Fruit fly (Drosophila melanogaster) whole organism, embryonic: ENCODE measurements around the gene Ant2.
A peak's percentile ranks its signal among the peaks of the same experiment; 100 is the strongest.

Experiments
- Adf1 ChIP-seq: fragments of 200-800 bp; sonication (Bioruptor generic); IDR thresholded peaks from 2 replicates; pipeline ENCODE4 v1.3.6; 2022; ENCODE audit warnings: missing biosample characterization, missing genetic modification characterization
- Bgb ChIP-seq: fragments of 200-800 bp; sonication (Bioruptor generic); IDR thresholded peaks from 2 replicates; pipeline ENCODE4 v1.3.6; 2022; ENCODE audit warnings: missing biosample characterization, missing genetic modification characterization; ENCODE audit not compliant: partially characterized antibody
- CG12104 ChIP-seq: fragments of 200-800 bp; sonication (Bioruptor generic); optimal IDR thresholded peaks from 3 replicates; lab custom pipeline; 2016; ENCODE audit warnings: missing biosample characterization, missing genetic modification characterization
- CG13894 ChIP-seq: fragments of 200-800 bp; sonication (Bioruptor generic); optimal IDR thresholded peaks from 3 replicates; lab custom pipeline; 2018; ENCODE audit warnings: missing biosample characterization, mild to moderate bottlenecking, missing genetic modification characterization, moderate library complexity
- CG1529 ChIP-seq: fragments of 200-800 bp; sonication (Bioruptor generic); optimal IDR thresholded peaks from 3 replicates; lab custom pipeline; 2018; ENCODE audit warnings: missing biosample characterization, missing genetic modification characterization
- CG17385 ChIP-seq: fragments of 200-800 bp; sonication (Bioruptor generic); optimal IDR thresholded peaks from 3 replicates; lab custom pipeline; 2018; ENCODE audit warnings: missing biosample characterization, mild to moderate bottlenecking, missing genetic modification characterization
- CG3163 ChIP-seq: fragments of 200-800 bp; sonication (Bioruptor generic); optimal IDR thresholded peaks from 3 replicates; lab custom pipeline; 2016; ENCODE audit warnings: missing biosample characterization, missing genetic modification characterization
- CG34376 ChIP-seq: fragments of 200-800 bp; sonication (Bioruptor generic); optimal IDR thresholded peaks from 2 replicates; lab custom pipeline; 2018; ENCODE audit warnings: missing biosample characterization, mild to moderate bottlenecking, missing genetic modification characterization
- CG7987 ChIP-seq: fragments of 200-800 bp; sonication (Bioruptor generic); optimal IDR thresholded peaks from 2 replicates; lab custom pipeline; 2018; ENCODE audit warnings: missing biosample characterization, mild to moderate bottlenecking, missing genetic modification characterization, moderate library complexity
- CG8944 ChIP-seq: fragments of 200-800 bp; sonication (Bioruptor generic); optimal IDR thresholded peaks from 3 replicates; lab custom pipeline; 2016; ENCODE audit warnings: missing biosample characterization, missing genetic modification characterization
- CG9437 ChIP-seq: fragments of 200-800 bp; sonication (Bioruptor generic); optimal IDR thresholded peaks from 2 replicates; lab custom pipeline; 2018; ENCODE audit warnings: missing biosample characterization, mild to moderate bottlenecking, missing genetic modification characterization
- Deaf1 ChIP-seq: fragments of 200-800 bp; optimal IDR thresholded peaks from 3 replicates; lab custom pipeline; 2019; ENCODE audit warnings: missing biosample characterization, mild to moderate bottlenecking, missing genetic modification characterization, moderate library complexity
- Dll ChIP-seq: fragments of 200-800 bp; sonication (Bioruptor generic); IDR thresholded peaks from 4 replicates; pipeline ENCODE4 v1.3.6; 2022; ENCODE audit warnings: missing biosample characterization, missing genetic modification characterization; ENCODE audit not compliant: partially characterized antibody
- HLHmδ ChIP-seq: fragments of 200-800 bp; sonication (Bioruptor generic); optimal IDR thresholded peaks from 2 replicates; lab custom pipeline; 2018; ENCODE audit warnings: missing biosample characterization, mild to moderate bottlenecking, missing genetic modification characterization, moderate library complexity
- HmgZ ChIP-seq: fragments of 200-800 bp; sonication (Bioruptor generic); optimal IDR thresholded peaks from 2 replicates; lab custom pipeline; 2018; ENCODE audit warnings: missing biosample characterization, mild to moderate bottlenecking, missing genetic modification characterization
- Hmr ChIP-seq: fragments of 200-800 bp; sonication (Bioruptor generic); optimal IDR thresholded peaks from 3 replicates; lab custom pipeline; 2017; ENCODE audit warnings: mild to moderate bottlenecking, missing biosample characterization, missing genetic modification reagents, missing genetic modification characterization
- Med ChIP-seq: fragments of 200-800 bp; sonication (Bioruptor generic); peaks from one replicate; lab custom pipeline; 2016; ENCODE audit warnings: missing biosample characterization, missing genetic modification characterization, mild to moderate bottlenecking, inconsistent platforms, moderate library complexity
- Nf-YB ChIP-seq: fragments of 200-800 bp; sonication (Bioruptor generic); optimal IDR thresholded peaks from 3 replicates; lab custom pipeline; 2019; ENCODE audit warnings: missing biosample characterization, mild to moderate bottlenecking, missing genetic modification characterization, moderate library complexity
- Nf-YC ChIP-seq: fragments of 200-800 bp; optimal IDR thresholded peaks from 3 replicates; lab custom pipeline; 2019; ENCODE audit warnings: missing biosample characterization, mild to moderate bottlenecking, missing genetic modification characterization, moderate library complexity
- Pdp1 ChIP-seq, 2 experiments: fragments of 200-800 bp; sonication (Bioruptor generic); optimal IDR thresholded peaks; 3 replicates each; lab custom pipeline; 2016; ENCODE audit warnings: missing biosample characterization in 2 of 2, missing genetic modification characterization in 2 of 2, mild to moderate bottlenecking in 1 of 2, moderate library complexity in 1 of 2
- Stat92E ChIP-seq, 3 experiments: fragments of >200 bp in 2 of 3; fragments of 200-800 bp in 1 of 3; sonication (Bioruptor generic) in 1 of 3; optimal IDR thresholded peaks; 2 replicates each; lab custom pipeline; 2017 to 2019; ENCODE audit warnings: missing biosample characterization in 3 of 3, missing genetic modification characterization in 3 of 3, mild to moderate bottlenecking in 1 of 3, moderate library complexity in 1 of 3
- abd-A ChIP-seq: fragments of 200-800 bp; sonication (Bioruptor generic); optimal IDR thresholded peaks from 3 replicates; lab custom pipeline; 2019; ENCODE audit warnings: missing biosample characterization, mild to moderate bottlenecking, missing genetic modification characterization, moderate library complexity
- amos ChIP-seq: fragments of 200-800 bp; sonication (Bioruptor generic); IDR thresholded peaks from 2 replicates; pipeline ENCODE4 v1.3.6; 2022; ENCODE audit warnings: missing biosample characterization, missing genetic modification characterization; ENCODE audit not compliant: partially characterized antibody
- az2 ChIP-seq: fragments of 200-800 bp; sonication (Bioruptor generic); optimal IDR thresholded peaks from 3 replicates; lab custom pipeline; 2016; ENCODE audit warnings: missing biosample characterization, missing genetic modification characterization
- bbx ChIP-seq: fragments of 200-800 bp; sonication (Bioruptor generic); IDR thresholded peaks from 2 replicates; pipeline ENCODE4 v1.3.6; 2022; ENCODE audit warnings: missing biosample characterization, missing genetic modification characterization; ENCODE audit not compliant: partially characterized antibody
- chn ChIP-seq: fragments of 200-800 bp; sonication (Bioruptor generic); optimal IDR thresholded peaks from 2 replicates; lab custom pipeline; 2016; ENCODE audit warnings: missing biosample characterization, missing genetic modification characterization
- ci ChIP-seq: fragments of 200-800 bp; sonication (Bioruptor generic); IDR thresholded peaks from 3 replicates; pipeline ENCODE4 v1.3.6; 2022; ENCODE audit warnings: missing biosample characterization, missing genetic modification characterization
- hbn ChIP-seq: fragments of 200-800 bp; sonication (Bioruptor generic); IDR thresholded peaks from 2 replicates; pipeline ENCODE4 v1.3.6; 2022; ENCODE audit warnings: missing biosample characterization, missing genetic modification characterization; ENCODE audit not compliant: partially characterized antibody
- kah ChIP-seq: fragments of 200-800 bp; sonication (Bioruptor generic); optimal IDR thresholded peaks from 2 replicates; lab custom pipeline; 2018; ENCODE audit warnings: missing biosample characterization, mild to moderate bottlenecking, missing genetic modification characterization
- lola ChIP-seq, 3 experiments: fragments of >200 bp in 2 of 3; fragments of 200-800 bp in 1 of 3; sonication (Bioruptor generic) in 1 of 3; optimal IDR thresholded peaks; 2 replicates each; lab custom pipeline; 2017 to 2019; ENCODE audit warnings: missing biosample characterization in 3 of 3, missing genetic modification characterization in 3 of 3, mild to moderate bottlenecking in 1 of 3, moderate library complexity in 1 of 3
- maf-S ChIP-seq: fragments of 200-800 bp; sonication (Bioruptor generic); optimal IDR thresholded peaks from 2 replicates; lab custom pipeline; 2016; ENCODE audit warnings: missing biosample characterization, missing genetic modification characterization
- mirr ChIP-seq: fragments of 200-800 bp; sonication (Bioruptor generic); optimal IDR thresholded peaks from 3 replicates; lab custom pipeline; 2018; ENCODE audit warnings: missing biosample characterization, mild to moderate bottlenecking, missing genetic modification characterization
- otp ChIP-seq: fragments of 200-800 bp; sonication (Bioruptor generic); IDR thresholded peaks from 3 replicates; pipeline ENCODE4, ENCODE4 v1.3.6; 2022; ENCODE audit warnings: missing biosample characterization, missing genetic modification characterization
- pita ChIP-seq: fragments of 200-800 bp; sonication (Bioruptor generic); optimal IDR thresholded peaks from 2 replicates; lab custom pipeline; 2017; ENCODE audit warnings: missing biosample characterization, mild to moderate bottlenecking, missing genetic modification characterization
- pros ChIP-seq: fragments of 200-800 bp; sonication (Bioruptor generic); optimal IDR thresholded peaks from 3 replicates; lab custom pipeline; 2019; ENCODE audit warnings: missing biosample characterization, mild to moderate bottlenecking, missing genetic modification characterization, moderate library complexity
- rib ChIP-seq: fragments of 200-800 bp; sonication (Bioruptor generic); IDR thresholded peaks from 2 replicates; pipeline ENCODE4 v1.3.6; 2022; ENCODE audit warnings: missing biosample characterization, missing genetic modification characterization
- sob ChIP-seq: fragments of 200-800 bp; sonication (Bioruptor generic); IDR thresholded peaks from 2 replicates; pipeline ENCODE4 v1.3.6; 2022; ENCODE audit warnings: missing biosample characterization, missing genetic modification characterization
- sug ChIP-seq: fragments of 200-800 bp; optimal IDR thresholded peaks from 2 replicates; lab custom pipeline; 2019; ENCODE audit warnings: missing biosample characterization, mild to moderate bottlenecking, missing genetic modification characterization, moderate library complexity

The Ant2 gene

DNA sequence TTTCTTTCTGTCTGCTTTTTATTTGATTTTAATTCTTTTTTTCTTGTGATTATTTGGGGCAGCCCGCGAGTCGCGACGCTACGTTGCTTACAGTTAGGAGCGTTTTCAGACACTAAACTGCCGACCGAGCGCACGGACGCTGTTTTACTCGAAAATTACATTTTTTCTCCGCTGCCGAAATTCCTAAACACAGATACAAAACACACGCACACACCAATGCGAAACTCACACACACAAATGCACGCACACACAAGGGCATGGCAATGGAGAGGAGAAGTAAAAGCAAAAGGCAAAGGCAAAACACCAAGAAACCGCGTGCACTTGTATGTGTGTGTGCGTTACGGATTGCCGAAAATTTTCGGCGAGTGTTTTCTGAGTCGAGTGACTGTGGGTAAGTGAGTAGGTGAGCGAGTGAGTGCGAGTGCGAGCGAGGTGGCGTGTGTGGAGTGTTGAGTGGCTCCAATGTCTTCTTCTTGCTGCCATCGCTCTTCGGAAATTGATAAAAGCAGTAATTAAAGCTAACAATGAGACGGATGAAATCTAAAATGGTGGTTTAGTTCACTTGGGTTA lies 28.9 kb upstream of the Ant2 start (continued):
- TF ChIP-seq Dll (GFP tag; lab: Robert Waterston, UW) (0 out of 4 replicates have a peak, but pooled peaks have one; percentile 39), CG3163 (peak; percentile 37), chn (GFP tag; lab: Kevin White, UChicago) (no peak), CG7987 (GFP tag; lab: Kevin White, UChicago) (peak; percentile 50), CG17385 (GFP tag; lab: Kevin White, UChicago) (peak; percentile 85), CG9437 (GFP tag; lab: Kevin White, UChicago) (peak; percentile 1), Nf-YC (tag; lab: Kevin White, UChicago) (peak; percentile 34), Adf1 (GFP tag; lab: Robert Waterston, UW) (peak; percentile 89), az2 (GFP tag; lab: Kevin White, UChicago) (no peak), Deaf1 (tag; lab: Kevin White, UChicago) (peak; percentile 84), HmgZ (tag; lab: Kevin White, UChicago) (peak; percentile 63), Hmr (GFP tag; lab: Kevin White, UChicago) (peak; percentile 10), CG34376 (peak; percentile 62), sug (peak; percentile 37), mirr (GFP tag; lab: Kevin White, UChicago) (peak; percentile 67), rib (GFP tag; lab: Robert Waterston, UW) (peak; percentile 69; the same call in 1 of the 2 replicates), abd-A (tag; lab: Kevin White, UChicago) (peak; percentile 63), CG13894 (peak; percentile 27), Pdp1 (GFP tag; optimal IDR thresholded peaks at IDR 0.05; lab: Kevin White, UChicago) (peak in 1 of 2 experiments; percentile 65), hbn (GFP tag; lab: Robert Waterston, UW) (0 out of 2 replicates have a peak, but pooled peaks have one; percentile 14), Bgb (GFP tag; lab: Robert Waterston, UW) (peak; percentile 75; the same call in 1 of the 2 replicates), Nf-YB (GFP tag; lab: Kevin White, UChicago) (peak; percentile 35), kah (GFP tag; lab: Kevin White, UChicago) (peak; percentile 15), bbx (GFP tag; lab: Robert Waterston, UW) (peak; percentile 62), HLHmδ (GFP tag; lab: Kevin White, UChicago) (no peak), maf-S (no peak), Stat92E (GFP tag; optimal IDR thresholded peaks at IDR 0.05; lab: Kevin White, UChicago) (peak in 1 of 3 experiments; percentile 49), CG8944 (no peak), CG1529 (GFP tag; lab: Kevin White, UChicago) (no peak), amos (GFP tag; lab: Robert Waterston, UW) (peak; percentile 52; the same call in 1 of the 2 replicates), Med (GFP tag; lab: Kevin White, UChicago) (peak; percentile 79), lola (GFP tag; optimal IDR thresholded peaks at IDR 0.05; lab: Kevin White, UChicago) (peak in 1 of 3 experiments; percentile 46), otp (0 out of 3 replicates have a peak, but pooled peaks have one; percentile 31), ci (0 out of 3 replicates have a peak, but pooled peaks have one; percentile 36), CG12104 (GFP tag; lab: Kevin White, UChicago) (no peak), pros (peak; percentile 92), sob (GFP tag; lab: Robert Waterston, UW) (peak; percentile 14; the same call in 1 of the 2 replicates), pita (no peak)
- TF ChIP-seq, all 482 proteins: peak for 85
